Worm (Caenorhabditis elegans) whole organism, mixed stage, embryonic: ENCODE measurements around the gene vha-18.

Source experiments
- elt-3 ChIP-seq: fragments of 150-350 bp; optimal IDR thresholded peaks from 2 replicates; lab custom pipeline; 2014; ENCODE audit warnings: missing biosample characterization, missing genetic modification characterization
- lin-13 ChIP-seq: fragments of 150-350 bp; optimal IDR thresholded peaks from 2 replicates; lab custom pipeline; 2014; ENCODE audit warnings: missing biosample characterization, missing genetic modification characterization
- lsy-2 ChIP-seq: fragments of 150-350 bp; optimal IDR thresholded peaks from 2 replicates; lab custom pipeline; 2014; ENCODE audit warnings: missing biosample characterization, missing genetic modification characterization
- nhr-12 ChIP-seq: fragments of 150-350 bp; optimal IDR thresholded peaks from 2 replicates; lab custom pipeline; 2014; ENCODE audit warnings: missing biosample characterization, missing genetic modification characterization
- nhr-237 ChIP-seq: fragments of 150-350 bp; optimal IDR thresholded peaks from 2 replicates; lab custom pipeline; 2014; ENCODE audit warnings: missing biosample characterization, missing genetic modification characterization
- sem-2 ChIP-seq: fragments of 200-800 bp; sonication (Bioruptor generic); optimal IDR thresholded peaks from 2 replicates; lab custom pipeline; 2018; ENCODE audit warnings: mild to moderate bottlenecking, missing genetic modification characterization, missing compliant biosample characterization
- snpc-4 ChIP-seq: fragments of 150-350 bp; optimal IDR thresholded peaks from 2 replicates; lab custom pipeline; 2014; ENCODE audit warnings: missing biosample characterization, missing genetic modification characterization
- unc-39 ChIP-seq: fragments of 150-350 bp; optimal IDR thresholded peaks from 2 replicates; lab custom pipeline; 2014; ENCODE audit warnings: missing biosample characterization, missing genetic modification characterization
- unc-62 ChIP-seq: fragments of 150-350 bp; optimal IDR thresholded peaks from 2 replicates; lab custom pipeline; 2014; ENCODE audit warnings: missing biosample characterization, missing genetic modification reagents, missing genetic modification characterization
- ztf-11 ChIP-seq: fragments of 150-350 bp; optimal IDR thresholded peaks from 2 replicates; lab custom pipeline; 2014; ENCODE audit warnings: missing biosample characterization, missing genetic modification characterization

DNA sequence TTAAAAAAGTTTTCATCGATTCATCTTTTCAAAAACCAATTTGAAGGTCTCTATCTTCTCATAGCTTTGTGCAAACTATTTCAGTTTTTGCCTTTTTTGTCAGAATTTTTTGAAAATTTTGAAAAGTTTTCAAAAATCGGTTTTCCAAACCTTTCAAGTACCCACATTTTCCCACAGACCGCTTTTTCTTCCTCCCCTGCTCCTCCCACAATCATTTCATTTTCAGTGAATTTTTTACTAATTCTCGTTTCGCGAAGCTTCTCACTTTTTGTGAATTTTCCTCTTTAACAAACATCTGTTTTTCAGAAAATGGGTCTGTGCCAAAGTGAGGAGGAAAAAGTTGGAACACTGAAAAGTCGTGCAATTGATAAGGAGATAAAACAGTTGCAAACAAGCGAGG, 42.6 kb downstream of the vha-18 start, which contains the start of gene gpa-2:
- TF ChIP-seq ztf-11 (tag; lab: Kevin White, UChicago) (no peak), lin-13 (tag; lab: Kevin White, UChicago) (no peak), elt-3 (tag; lab: Kevin White, UChicago) (no peak), unc-39 (no peak), unc-62 (GFP tag; lab: Kevin White, UChicago) (no peak), lsy-2 (tag; lab: Kevin White, UChicago) (no peak), nhr-237 (tag; lab: Kevin White, UChicago) (no peak), snpc-4 (tag; lab: Kevin White, UChicago) (no peak), sem-2 (GFP tag; lab: Kevin White, UChicago) (no peak), nhr-12 (no peak)
